Worm (Caenorhabditis elegans) whole organism, L2 larva: ENCODE measurements around the gene idpp-5.

ENCODE experiments used
- C34F6.9 ChIP-seq: fragments of 150-350 bp; optimal IDR thresholded peaks from 2 replicates; lab custom pipeline; 2014; ENCODE audit warnings: missing biosample characterization, missing genetic modification characterization
- F13H6.1 ChIP-seq: sonication (generic microtip); optimal IDR thresholded peaks from 2 replicates; lab custom pipeline; 2016; ENCODE audit warnings: missing genetic modification characterization, missing compliant biosample characterization
- R02D3.7 ChIP-seq: fragments of 150-350 bp; optimal IDR thresholded peaks from 2 replicates; lab custom pipeline; 2014; ENCODE audit warnings: missing biosample characterization, missing genetic modification characterization
- Y55F3AM.14 ChIP-seq: fragments of 200-800 bp; sonication (Bioruptor generic); optimal IDR thresholded peaks from 2 replicates; lab custom pipeline; 2018; ENCODE audit warnings: mild to moderate bottlenecking, missing genetic modification characterization, missing compliant biosample characterization
- alr-1 ChIP-seq: fragments of 150-350 bp; optimal IDR thresholded peaks from 2 replicates; lab custom pipeline; 2014; ENCODE audit warnings: missing biosample characterization, missing genetic modification characterization
- aly-2 ChIP-seq: fragments of 150-350 bp; optimal IDR thresholded peaks from 2 replicates; lab custom pipeline; 2014; ENCODE audit warnings: missing biosample characterization, missing genetic modification characterization
- ama-1 ChIP-seq: fragments of 150-350 bp; optimal IDR thresholded peaks from 2 replicates; lab custom pipeline; 2018; ENCODE audit warnings: inconsistent platforms
- blmp-1 ChIP-seq: sonication (generic microtip); optimal IDR thresholded peaks from 2 replicates; lab custom pipeline; 2017; ENCODE audit warnings: missing genetic modification characterization, mild to moderate bottlenecking, missing compliant biosample characterization, antibody characterized with exemption, moderate library complexity; ENCODE audit not compliant: insufficient read depth
- ceh-16 ChIP-seq: fragments of 150-350 bp; optimal IDR thresholded peaks from 2 replicates; lab custom pipeline; 2014; ENCODE audit warnings: missing biosample characterization, missing genetic modification characterization
- ceh-82 ChIP-seq: fragments of 150-350 bp; optimal IDR thresholded peaks from 2 replicates; lab custom pipeline; 2014; ENCODE audit warnings: missing biosample characterization, missing genetic modification characterization
- crh-2 ChIP-seq: sonication (generic microtip); optimal IDR thresholded peaks from 2 replicates; lab custom pipeline; 2017; ENCODE audit warnings: missing biosample characterization, missing genetic modification characterization
- dmd-4 ChIP-seq: sonication (generic microtip); optimal IDR thresholded peaks from 2 replicates; lab custom pipeline; 2017; ENCODE audit warnings: missing biosample characterization, missing genetic modification characterization
- egl-27 ChIP-seq: sonication (generic microtip); optimal IDR thresholded peaks from 3 replicates; lab custom pipeline; 2017; ENCODE audit warnings: missing biosample characterization, missing genetic modification reagents, missing genetic modification characterization
- elt-1 ChIP-seq: fragments of 150-350 bp; optimal IDR thresholded peaks from 2 replicates; lab custom pipeline; 2014; ENCODE audit warnings: missing biosample characterization, missing genetic modification characterization
- gmeb-1 ChIP-seq: fragments of 150-350 bp; optimal IDR thresholded peaks from 2 replicates; lab custom pipeline; 2014; ENCODE audit warnings: missing biosample characterization, missing genetic modification characterization
- lin-11 ChIP-seq: fragments of 150-350 bp; sonication (generic microtip); optimal IDR thresholded peaks from 2 replicates; lab custom pipeline; 2014; ENCODE audit warnings: missing biosample characterization, missing genetic modification characterization, inconsistent platforms, mixed read lengths
- lin-13 ChIP-seq: fragments of 150-350 bp; optimal IDR thresholded peaks from 2 replicates; lab custom pipeline; 2014; ENCODE audit warnings: missing biosample characterization, missing genetic modification reagents, missing genetic modification characterization
- lin-39 ChIP-seq: fragments of 150-350 bp; optimal IDR thresholded peaks from 2 replicates; lab custom pipeline; 2014; ENCODE audit warnings: missing biosample characterization, missing genetic modification reagents, missing genetic modification characterization
- lsy-2 ChIP-seq, 2 experiments: fragments of 150-350 bp in 1 of 2; sonication (generic microtip) in 1 of 2; optimal IDR thresholded peaks; 2 replicates each; lab custom pipeline; 2014 to 2017; ENCODE audit warnings: missing biosample characterization in 2 of 2, missing genetic modification characterization in 2 of 2
- mab-5 ChIP-seq: fragments of 150-350 bp; optimal IDR thresholded peaks from 2 replicates; lab custom pipeline; 2014; ENCODE audit warnings: missing biosample characterization, missing genetic modification characterization
- mbf-1 ChIP-seq: sonication (generic microtip); optimal IDR thresholded peaks from 2 replicates; lab custom pipeline; 2017; ENCODE audit warnings: missing biosample characterization, missing genetic modification characterization
- mdl-1 ChIP-seq, 2 experiments: fragments of 150-350 bp in 1 of 2; sonication (generic microtip) in 1 of 2; optimal IDR thresholded peaks; 2 replicates each; lab custom pipeline; 2017; ENCODE audit warnings: missing biosample characterization in 2 of 2, missing genetic modification characterization in 2 of 2
- nhr-10 ChIP-seq: sonication (generic microtip); optimal IDR thresholded peaks from 2 replicates; lab custom pipeline; 2017; ENCODE audit warnings: missing biosample characterization, missing genetic modification characterization
- nhr-129 ChIP-seq: fragments of 150-350 bp; optimal IDR thresholded peaks from 2 replicates; lab custom pipeline; 2014; ENCODE audit warnings: missing biosample characterization, missing genetic modification characterization
- nhr-23 ChIP-seq: fragments of 150-350 bp; optimal IDR thresholded peaks from 2 replicates; lab custom pipeline; 2014; ENCODE audit warnings: missing biosample characterization, missing genetic modification reagents, missing genetic modification characterization
- nhr-237 ChIP-seq: fragments of 150-350 bp; optimal IDR thresholded peaks from 2 replicates; lab custom pipeline; 2014; ENCODE audit warnings: missing biosample characterization, missing genetic modification characterization
- nhr-25 ChIP-seq: fragments of 150-350 bp; sonication (generic microtip); optimal IDR thresholded peaks from 3 replicates; lab custom pipeline; 2014; ENCODE audit warnings: missing biosample characterization, missing genetic modification characterization
- nhr-6 ChIP-seq: fragments of 150-350 bp; optimal IDR thresholded peaks from 2 replicates; lab custom pipeline; 2014; ENCODE audit warnings: missing biosample characterization, missing genetic modification characterization
- nhr-77 ChIP-seq: fragments of 150-350 bp; optimal IDR thresholded peaks from 2 replicates; lab custom pipeline; 2014; ENCODE audit warnings: missing biosample characterization, missing genetic modification characterization
- peb-1 ChIP-seq: fragments of 150-350 bp; optimal IDR thresholded peaks from 2 replicates; lab custom pipeline; 2014; ENCODE audit warnings: missing biosample characterization, missing genetic modification characterization
- skn-1 ChIP-seq: sonication (generic microtip); optimal IDR thresholded peaks from 2 replicates; lab custom pipeline; 2017; ENCODE audit warnings: missing biosample characterization, missing genetic modification characterization
- sma-3 ChIP-seq: sonication (generic microtip); optimal IDR thresholded peaks from 2 replicates; lab custom pipeline; 2016; ENCODE audit warnings: missing genetic modification reagents, missing genetic modification characterization, missing compliant biosample characterization
- sma-9 ChIP-seq, 2 experiments: fragments of 150-350 bp in 1 of 2; sonication (generic microtip) in 1 of 2; optimal IDR thresholded peaks; 2 replicates each; lab custom pipeline; 2014 to 2016; ENCODE audit warnings: missing genetic modification characterization in 2 of 2, mild to moderate bottlenecking in 1 of 2, missing biosample characterization in 1 of 2, missing compliant biosample characterization in 1 of 2, missing genetic modification reagents in 1 of 2, moderate library complexity in 1 of 2
- snpc-4 ChIP-seq: fragments of 150-350 bp; optimal IDR thresholded peaks from 2 replicates; lab custom pipeline; 2014; ENCODE audit warnings: missing biosample characterization, missing genetic modification characterization
- unc-55 ChIP-seq: fragments of 150-350 bp; sonication (generic microtip); optimal IDR thresholded peaks from 3 replicates; lab custom pipeline; 2014; ENCODE audit warnings: missing biosample characterization, missing genetic modification reagents, missing genetic modification characterization
- unc-62 ChIP-seq: fragments of 150-350 bp; optimal IDR thresholded peaks from 2 replicates; lab custom pipeline; 2014; ENCODE audit warnings: missing biosample characterization, missing genetic modification reagents, missing genetic modification characterization
- zag-1 ChIP-seq: fragments of 150-350 bp; optimal IDR thresholded peaks from 2 replicates; lab custom pipeline; 2014; ENCODE audit warnings: missing biosample characterization, missing genetic modification characterization
- ztf-1 ChIP-seq: fragments of 200-800 bp; sonication (Bioruptor generic); conservative IDR thresholded peaks from 2 replicates; pipeline ENCODE4 v1.3.6; 2022; ENCODE audit warnings: missing genetic modification characterization, missing compliant biosample characterization
- ztf-11 ChIP-seq: sonication (generic microtip); optimal IDR thresholded peaks from 2 replicates; lab custom pipeline; 2017; ENCODE audit warnings: missing biosample characterization, missing genetic modification characterization

Gene idpp-5

ce11 chrX:3803314-3803713 lies 10.7 kb upstream of the idpp-5 start, which contains the start of gene F35A5.8 (continued):
- TF ChIP-seq nhr-129 (tag; lab: Kevin White, UChicago) = peak; percentile 85
- no peak for TF ChIP-seq Y55F3AM.14 (GFP tag; lab: Kevin White, UChicago)
- TF ChIP-seq blmp-1 (tag; lab: Kevin White, UChicago) = no peak
- TF ChIP-seq nhr-77 (tag; lab: Kevin White, UChicago) = no peak
- TF ChIP-seq crh-2 (tag; lab: Kevin White, UChicago) = peak; percentile 64
- no peak for TF ChIP-seq elt-1
- TF ChIP-seq alr-1 (tag; lab: Kevin White, UChicago) = no peak
- TF ChIP-seq lin-11 (tag; lab: Kevin White, UChicago) = no peak
- TF ChIP-seq ceh-82 (tag; lab: Kevin White, UChicago) = no peak
- peak; percentile 33 for TF ChIP-seq zag-1 (tag; lab: Kevin White, UChicago)
- TF ChIP-seq nhr-25 (tag; lab: Kevin White, UChicago) = no peak
- TF ChIP-seq mbf-1 (tag; lab: Kevin White, UChicago) = no peak
- no peak for TF ChIP-seq dmd-4 (tag; lab: Kevin White, UChicago)
- no peak for TF ChIP-seq R02D3.7 (tag; lab: Kevin White, UChicago)
- peak; percentile 78 for TF ChIP-seq C34F6.9
- TF ChIP-seq gmeb-1 = peak; percentile 76
- no peak for TF ChIP-seq peb-1 (tag; lab: Kevin White, UChicago)
- TF ChIP-seq snpc-4 (tag; lab: Kevin White, UChicago) = peak; percentile 23
- TF ChIP-seq ama-1 (lab: Kevin White, UChicago) = no peak
- peak; percentile 14 for TF ChIP-seq mab-5 (tag; lab: Kevin White, UChicago)
- TF ChIP-seq nhr-23 = no peak
- peak; percentile 91 for TF ChIP-seq sma-9 (GFP tag; optimal IDR thresholded peaks at IDR 0.05; lab: Kevin White, UChicago)
- TF ChIP-seq sma-9 (tag; optimal IDR thresholded peaks at IDR 0.05; lab: Kevin White, UChicago) = no peak
- TF ChIP-seq ztf-1 (GFP tag; lab: Robert Waterston, UW) = no peak
- peak; percentile 64 for TF ChIP-seq egl-27 (tag; lab: Kevin White, UChicago)
- no peak for TF ChIP-seq nhr-237 (tag; lab: Kevin White, UChicago)
- peak; percentile 56 for TF ChIP-seq sma-3 (GFP tag; lab: Kevin White, UChicago)
- no peak for TF ChIP-seq aly-2 (tag; lab: Kevin White, UChicago)
- TF ChIP-seq nhr-6 (tag; lab: Kevin White, UChicago) = peak; percentile 62

ce11 chrX:3802743-3803142 lies 10.1 kb upstream of the idpp-5 start:
- TF ChIP-seq nhr-10 (no peak), ceh-16 (tag; lab: Kevin White, UChicago) (no peak), nhr-129 (tag; lab: Kevin White, UChicago) (peak; percentile 7), C34F6.9 (peak; percentile 25), mdl-1 (tag; optimal IDR thresholded peaks at IDR 0.05; lab: Kevin White, UChicago) (no peak), unc-55 (GFP tag; lab: Kevin White, UChicago) (peak; percentile 31), mab-5 (tag; lab: Kevin White, UChicago) (peak; percentile 19), crh-2 (tag; lab: Kevin White, UChicago) (no peak)

ce11 chrX:3798288-3798687 lies 5.7 kb upstream of the idpp-5 start:
- TF ChIP-seq mbf-1 (tag; lab: Kevin White, UChicago) (no peak), lin-13 (GFP tag; lab: Kevin White, UChicago) (no peak), skn-1 (tag; lab: Kevin White, UChicago) (no peak), lin-39 (tag; lab: Kevin White, UChicago) (no peak), ztf-11 (no peak), F13H6.1 (tag; lab: Kevin White, UChicago) (no peak), unc-62 (no peak)

ce11 chrX:3797882-3798281 lies 5.3 kb upstream of the idpp-5 start, which contains the start of gene abu-10:
TSS of gene abu-10 (plus strand) at chrX:3798182.
- TF ChIP-seq nhr-25 (tag; lab: Kevin White, UChicago) (no peak), lsy-2 (tag; optimal IDR thresholded peaks at IDR 0.05; lab: Kevin White, UChicago) (no peak)
